Worm (Caenorhabditis elegans) whole organism, L3 larva: Measurements from ENCODE around the gene F13B12.2.

ENCODE experiments used
- R02D3.7 ChIP-seq: fragments of 150-350 bp; optimal IDR thresholded peaks from 2 replicates; lab custom pipeline; 2014; ENCODE audit warnings: missing biosample characterization, missing genetic modification characterization
- ceh-16 ChIP-seq: sonication (generic microtip); optimal IDR thresholded peaks from 2 replicates; lab custom pipeline; 2017; ENCODE audit warnings: missing biosample characterization, missing genetic modification characterization
- elt-3 ChIP-seq, 3 experiments: fragments of 150-350 bp in 1 of 3; sonication (generic microtip) in 2 of 3; optimal IDR thresholded peaks; 2 replicates in 2 of 3; 4 replicates in 1 of 3; lab custom pipeline; 2014 to 2017; ENCODE audit warnings: missing biosample characterization in 3 of 3, missing genetic modification characterization in 3 of 3
- fkh-2 ChIP-seq: fragments of 150-350 bp; optimal IDR thresholded peaks from 2 replicates; lab custom pipeline; 2014; ENCODE audit warnings: missing biosample characterization, missing genetic modification reagents, missing genetic modification characterization
- lin-15B ChIP-seq: fragments of 150-350 bp; optimal IDR thresholded peaks from 2 replicates; lab custom pipeline; 2014; ENCODE audit warnings: missing biosample characterization, missing genetic modification characterization
- mdl-1 ChIP-seq: fragments of 150-350 bp; optimal IDR thresholded peaks from 2 replicates; lab custom pipeline; 2014; ENCODE audit warnings: missing biosample characterization, missing genetic modification characterization
- nfya-1 ChIP-seq: sonication (generic microtip); optimal IDR thresholded peaks from 2 replicates; lab custom pipeline; 2017; ENCODE audit warnings: missing genetic modification characterization, mild to moderate bottlenecking, missing compliant biosample characterization, antibody characterized with exemption, moderate library complexity; ENCODE audit not compliant: insufficient read depth
- nhr-76 ChIP-seq: fragments of 150-350 bp; sonication (generic microtip); optimal IDR thresholded peaks from 5 replicates; lab custom pipeline; 2014; ENCODE audit warnings: missing biosample characterization, missing genetic modification characterization
- skn-1 ChIP-seq: fragments of 150-350 bp; optimal IDR thresholded peaks from 2 replicates; lab custom pipeline; 2014; ENCODE audit warnings: missing biosample characterization, missing genetic modification characterization
- tbx-2 ChIP-seq: sonication (generic microtip); optimal IDR thresholded peaks from 2 replicates; lab custom pipeline; 2016; ENCODE audit warnings: mild to moderate bottlenecking, missing genetic modification characterization, missing compliant biosample characterization
- zag-1 ChIP-seq: fragments of 150-350 bp; optimal IDR thresholded peaks from 2 replicates; lab custom pipeline; 2014; ENCODE audit warnings: missing biosample characterization, missing genetic modification characterization

DNA sequence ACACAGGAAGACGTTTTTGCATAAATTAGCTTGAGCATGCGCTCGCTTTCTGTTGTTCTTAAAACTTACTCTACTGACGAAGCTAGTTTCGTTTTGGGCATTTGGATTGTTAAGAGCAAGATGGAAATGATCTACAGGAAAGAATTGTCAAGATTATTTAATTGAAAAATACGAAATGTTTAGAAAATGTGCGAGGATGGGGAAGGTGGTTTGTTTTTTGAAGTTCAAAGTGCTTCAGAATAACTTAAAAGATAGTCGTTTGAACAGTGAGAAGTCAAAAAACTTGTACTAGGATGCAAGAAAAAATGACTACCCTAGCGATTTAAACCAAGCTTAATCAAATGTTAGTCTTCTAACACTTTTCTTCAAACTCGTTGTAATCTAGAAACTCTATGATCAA lies 28.2 kb upstream of the F13B12.2 start, which contains the start of gene srb-17:
- TF ChIP-seq skn-1 (tag; lab: Kevin White, UChicago) (no peak), fkh-2 (no peak), zag-1 (no peak), nhr-76 (tag; lab: Kevin White, UChicago) (no peak), mdl-1 (tag; lab: Kevin White, UChicago) (no peak), tbx-2 (tag; lab: Kevin White, UChicago) (no peak), elt-3 (tag; optimal IDR thresholded peaks at IDR 0.05; lab: Kevin White, UChicago) (no peak), nfya-1 (tag; lab: Kevin White, UChicago) (no peak), R02D3.7 (tag; lab: Kevin White, UChicago) (no peak), ceh-16 (tag; lab: Kevin White, UChicago) (no peak), lin-15B (tag; lab: Kevin White, UChicago) (no peak)
